Worm (Caenorhabditis elegans) whole organism, L4/young adult: ENCODE measurements around the gene sqst-2.

ENCODE experiments used
- W03F9.2 ChIP-seq: fragments of 150-350 bp; optimal IDR thresholded peaks from 2 replicates; lab custom pipeline; 2014; ENCODE audit warnings: missing biosample characterization, missing genetic modification characterization
- him-1 ChIP-seq: sonication (generic microtip); optimal IDR thresholded peaks from 2 replicates; lab custom pipeline; 2016; ENCODE audit warnings: missing genotype, missing genetic modification reagents, missing genetic modification characterization, missing compliant biosample characterization

- no peak for TF ChIP-seq W03F9.2 (tag; lab: Kevin White, UChicago)
- no peak for TF ChIP-seq him-1 (tag; lab: Kevin White, UChicago)
Measured at ce11 chrIV:7342144-7342543, 13.4 kb upstream of the sqst-2 start.
